Fruit fly (Drosophila melanogaster) whole organism, embryonic: Measurements from ENCODE around the gene cmb.
A peak's percentile ranks its signal among the peaks of the same experiment; 100 is the strongest.

ENCODE experiments used
- Asciz ChIP-seq: fragments of 200-800 bp; sonication (Bioruptor generic); optimal IDR thresholded peaks from 2 replicates; lab custom pipeline; 2017; ENCODE audit warnings: missing biosample characterization, mild to moderate bottlenecking, missing genetic modification characterization, missing genetic modification reagents
- B-H2 ChIP-seq: fragments of 200-800 bp; sonication (Bioruptor generic); optimal IDR thresholded peaks from 2 replicates; lab custom pipeline; 2018; ENCODE audit warnings: missing biosample characterization, mild to moderate bottlenecking, missing genetic modification characterization
- CG1024 ChIP-seq: fragments of 200-800 bp; sonication (Bioruptor generic); IDR thresholded peaks from 2 replicates; pipeline ENCODE4 v1.3.6; 2022; ENCODE audit warnings: missing biosample characterization, missing genetic modification characterization
- CG11247 ChIP-seq: fragments of 200-800 bp; sonication (Bioruptor generic); IDR thresholded peaks from 2 replicates; pipeline ENCODE4 v1.3.6; 2022; ENCODE audit warnings: missing biosample characterization, missing genetic modification characterization
- CG14965 ChIP-seq: fragments of 200-800 bp; sonication (Bioruptor generic); optimal IDR thresholded peaks from 2 replicates; lab custom pipeline; 2016; ENCODE audit warnings: missing biosample characterization, missing genetic modification characterization, borderline replicate concordance
- CG15269 ChIP-seq: fragments of 200-800 bp; sonication (Bioruptor generic); optimal IDR thresholded peaks from 2 replicates; lab custom pipeline; 2018; ENCODE audit warnings: missing biosample characterization, mild to moderate bottlenecking, missing genetic modification characterization, moderate library complexity
- CG17361 ChIP-seq: fragments of 200-800 bp; sonication (Bioruptor generic); IDR thresholded peaks from 3 replicates; pipeline ENCODE4 v1.3.6; 2022; ENCODE audit warnings: missing biosample characterization, missing genetic modification characterization
- CG2120 ChIP-seq: fragments of 200-800 bp; sonication (Bioruptor generic); optimal IDR thresholded peaks from 3 replicates; lab custom pipeline; 2016; ENCODE audit warnings: missing biosample characterization, missing genetic modification characterization
- CG2129 ChIP-seq: fragments of 200-800 bp; sonication (Bioruptor generic); IDR thresholded peaks from 2 replicates; pipeline ENCODE4 v1.3.6; 2022; ENCODE audit warnings: missing biosample characterization, missing genetic modification characterization; ENCODE audit not compliant: partially characterized antibody
- CG2889 ChIP-seq: fragments of 200-800 bp; sonication (Bioruptor generic); IDR thresholded peaks from 3 replicates; pipeline ENCODE4 v1.3.6; 2022; ENCODE audit warnings: missing biosample characterization, missing genetic modification characterization
- CG31441 ChIP-seq: fragments of 200-800 bp; sonication (Bioruptor generic); IDR thresholded peaks from 2 replicates; pipeline ENCODE4 v1.3.6; 2022; ENCODE audit warnings: missing biosample characterization, missing genetic modification characterization
- CG3163 ChIP-seq: fragments of 200-800 bp; sonication (Bioruptor generic); optimal IDR thresholded peaks from 3 replicates; lab custom pipeline; 2016; ENCODE audit warnings: missing biosample characterization, missing genetic modification characterization
- CG34224 ChIP-seq: fragments of 200-800 bp; sonication (Bioruptor generic); IDR thresholded peaks from 3 replicates; pipeline ENCODE4 v1.3.6; 2022; ENCODE audit warnings: missing biosample characterization, missing genetic modification characterization; ENCODE audit not compliant: partially characterized antibody
- CG3995 ChIP-seq: fragments of 200-800 bp; sonication (Bioruptor generic); optimal IDR thresholded peaks from 3 replicates; lab custom pipeline; 2016; ENCODE audit warnings: missing biosample characterization, missing genetic modification characterization
- CG5180 ChIP-seq: fragments of 200-800 bp; sonication (Bioruptor generic); optimal IDR thresholded peaks from 3 replicates; lab custom pipeline; 2017; ENCODE audit warnings: missing biosample characterization, missing genetic modification characterization, mild to moderate bottlenecking, moderate library complexity, missing genetic modification reagents
- CG6654 ChIP-seq: fragments of 200-800 bp; sonication (Bioruptor generic); optimal IDR thresholded peaks from 2 replicates; lab custom pipeline; 2017; ENCODE audit warnings: missing biosample characterization, mild to moderate bottlenecking, missing genetic modification characterization
- CG6791 ChIP-seq: fragments of 200-800 bp; sonication (Bioruptor generic); IDR thresholded peaks from 3 replicates; pipeline ENCODE4 v1.3.6; 2022; ENCODE audit warnings: missing biosample characterization, missing genetic modification characterization; ENCODE audit not compliant: partially characterized antibody
- CG6813 ChIP-seq: fragments of 200-800 bp; sonication (Bioruptor generic); optimal IDR thresholded peaks from 2 replicates; lab custom pipeline; 2017; ENCODE audit warnings: missing biosample characterization, missing genetic modification characterization, mild to moderate bottlenecking, moderate library complexity, missing genetic modification reagents
- CG9727 ChIP-seq: fragments of 200-800 bp; sonication (Bioruptor generic); optimal IDR thresholded peaks from 3 replicates; lab custom pipeline; 2017; ENCODE audit warnings: missing biosample characterization, mild to moderate bottlenecking, missing genetic modification characterization
- CG9876 ChIP-seq: fragments of 200-800 bp; sonication (Bioruptor generic); optimal IDR thresholded peaks from 2 replicates; lab custom pipeline; 2016; ENCODE audit warnings: missing biosample characterization, missing genetic modification characterization
- Dbx ChIP-seq: fragments of 200-800 bp; sonication (Bioruptor generic); IDR thresholded peaks from 3 replicates; pipeline ENCODE4 v1.3.6; 2022; ENCODE audit warnings: missing biosample characterization, missing genetic modification characterization
- Doc2 ChIP-seq: fragments of 200-800 bp; sonication (Bioruptor generic); IDR thresholded peaks from 2 replicates; pipeline ENCODE4 v1.3.6; 2022; ENCODE audit warnings: missing biosample characterization, missing genetic modification characterization
- Jarid2 ChIP-seq: fragments of 200-800 bp; sonication (Bioruptor generic); optimal IDR thresholded peaks from 3 replicates; lab custom pipeline; 2017; ENCODE audit warnings: mild to moderate bottlenecking, missing biosample characterization, missing genetic modification reagents, missing genetic modification characterization
- Vsx1 ChIP-seq: fragments of 200-800 bp; sonication (Bioruptor generic); optimal IDR thresholded peaks from 2 replicates; lab custom pipeline; 2017; ENCODE audit warnings: missing biosample characterization, mild to moderate bottlenecking, missing genetic modification characterization, missing genetic modification reagents
- YL-1 ChIP-seq: fragments of 200-800 bp; sonication (Bioruptor generic); optimal IDR thresholded peaks from 3 replicates; lab custom pipeline; 2017; ENCODE audit warnings: missing biosample characterization, mild to moderate bottlenecking, missing genetic modification characterization
- bab2 ChIP-seq: fragments of 200-800 bp; sonication (Bioruptor generic); optimal IDR thresholded peaks from 2 replicates; lab custom pipeline; 2016; ENCODE audit warnings: missing biosample characterization, missing genetic modification characterization
- chif ChIP-seq, 2 experiments: fragments of 200-800 bp; sonication (Bioruptor generic); optimal IDR thresholded peaks; 3 replicates each; lab custom pipeline; 2016; ENCODE audit warnings: missing biosample characterization in 2 of 2, missing genetic modification characterization in 2 of 2
- crc ChIP-seq: fragments of 200-800 bp; sonication (Bioruptor generic); optimal IDR thresholded peaks from 2 replicates; lab custom pipeline; 2016; ENCODE audit warnings: missing biosample characterization, missing genetic modification characterization
- cwo ChIP-seq: fragments of 200-800 bp; sonication (Bioruptor generic); optimal IDR thresholded peaks from 3 replicates; lab custom pipeline; 2017; ENCODE audit warnings: missing biosample characterization, missing genetic modification characterization, mild to moderate bottlenecking, moderate library complexity, missing genetic modification reagents
- disco-r ChIP-seq: fragments of 200-800 bp; sonication (Bioruptor generic); optimal IDR thresholded peaks from 2 replicates; lab custom pipeline; 2016; ENCODE audit warnings: missing biosample characterization, missing genetic modification characterization
- gce ChIP-seq: fragments of 200-800 bp; sonication (Bioruptor generic); IDR thresholded peaks from 3 replicates; pipeline ENCODE4 v1.3.6; 2022; ENCODE audit warnings: missing biosample characterization, missing genetic modification characterization
- gsb-n ChIP-seq: fragments of 200-800 bp; sonication (Bioruptor generic); optimal IDR thresholded peaks from 3 replicates; lab custom pipeline; 2018; ENCODE audit warnings: missing biosample characterization, mild to moderate bottlenecking, missing genetic modification characterization
- kni ChIP-seq: fragments of 200-800 bp; sonication (Bioruptor generic); optimal IDR thresholded peaks from 3 replicates; lab custom pipeline; 2017; ENCODE audit warnings: mild to moderate bottlenecking, missing biosample characterization, missing genetic modification reagents, missing genetic modification characterization
- lab ChIP-seq: fragments of 200-800 bp; sonication (Bioruptor generic); optimal IDR thresholded peaks from 3 replicates; lab custom pipeline; 2017; ENCODE audit warnings: missing biosample characterization, missing genetic modification characterization, mild to moderate bottlenecking, moderate library complexity, missing genetic modification reagents
- lilli ChIP-seq: fragments of 200-800 bp; sonication (Bioruptor generic); optimal IDR thresholded peaks from 3 replicates; lab custom pipeline; 2016; ENCODE audit warnings: missing biosample characterization, missing genetic modification characterization
- mam ChIP-seq: fragments of 200-800 bp; sonication (Bioruptor generic); optimal IDR thresholded peaks from 3 replicates; lab custom pipeline; 2016; ENCODE audit warnings: missing biosample characterization, missing genetic modification characterization
- rib ChIP-seq: fragments of 200-800 bp; sonication (Bioruptor generic); IDR thresholded peaks from 2 replicates; pipeline ENCODE4 v1.3.6; 2022; ENCODE audit warnings: missing biosample characterization, missing genetic modification characterization
- salm ChIP-seq: fragments of 200-800 bp; sonication (Bioruptor generic); optimal IDR thresholded peaks from 2 replicates; lab custom pipeline; 2018; ENCODE audit warnings: missing biosample characterization, mild to moderate bottlenecking, missing genetic modification characterization
- schlank ChIP-seq: fragments of 200-800 bp; sonication (Bioruptor generic); optimal IDR thresholded peaks from 2 replicates; lab custom pipeline; 2018; ENCODE audit warnings: missing biosample characterization, mild to moderate bottlenecking, missing genetic modification characterization
- shn ChIP-seq: fragments of 200-800 bp; sonication (Bioruptor generic); optimal IDR thresholded peaks from 3 replicates; lab custom pipeline; 2016; ENCODE audit warnings: missing biosample characterization, missing genetic modification characterization
- sna ChIP-seq: fragments of 200-800 bp; sonication (Bioruptor generic); IDR thresholded peaks from 2 replicates; pipeline ENCODE4 v1.3.6; 2022; ENCODE audit warnings: missing biosample characterization, missing genetic modification characterization; ENCODE audit not compliant: partially characterized antibody
- stc ChIP-seq: fragments of 200-800 bp; sonication (Bioruptor generic); IDR thresholded peaks from 2 replicates; pipeline ENCODE4 v1.3.6; 2022; ENCODE audit warnings: missing biosample characterization, missing genetic modification characterization
- stwl ChIP-seq: fragments of 200-800 bp; sonication (Bioruptor generic); optimal IDR thresholded peaks from 3 replicates; lab custom pipeline; 2018; ENCODE audit warnings: missing biosample characterization, mild to moderate bottlenecking, missing genetic modification characterization, moderate library complexity
- ttk ChIP-seq: fragments of 200-800 bp; sonication (Bioruptor generic); IDR thresholded peaks from 2 replicates; pipeline ENCODE4 v2.1.2; 2022; ENCODE audit warnings: missing biosample characterization, missing genetic modification characterization
- unc-4 ChIP-seq: fragments of 200-800 bp; sonication (Bioruptor generic); IDR thresholded peaks from 2 replicates; pipeline ENCODE4 v1.3.6; 2022; ENCODE audit warnings: missing biosample characterization, missing genetic modification characterization; ENCODE audit not compliant: partially characterized antibody
- vnd ChIP-seq: fragments of 200-800 bp; sonication (Bioruptor generic); IDR thresholded peaks from 3 replicates; pipeline ENCODE4 v1.3.6; 2022; ENCODE audit warnings: missing biosample characterization, missing genetic modification characterization; ENCODE audit not compliant: partially characterized antibody
- z ChIP-seq: fragments of 200-800 bp; sonication (Bioruptor generic); IDR thresholded peaks from 3 replicates; pipeline ENCODE4 v1.3.6; 2022; ENCODE audit warnings: missing biosample characterization, missing genetic modification characterization
- zen2 ChIP-seq: fragments of 200-800 bp; sonication (Bioruptor generic); IDR thresholded peaks from 3 replicates; pipeline ENCODE4 v1.3.6; 2022; ENCODE audit warnings: missing biosample characterization, missing genetic modification characterization; ENCODE audit not compliant: partially characterized antibody

The cmb gene

DNA sequence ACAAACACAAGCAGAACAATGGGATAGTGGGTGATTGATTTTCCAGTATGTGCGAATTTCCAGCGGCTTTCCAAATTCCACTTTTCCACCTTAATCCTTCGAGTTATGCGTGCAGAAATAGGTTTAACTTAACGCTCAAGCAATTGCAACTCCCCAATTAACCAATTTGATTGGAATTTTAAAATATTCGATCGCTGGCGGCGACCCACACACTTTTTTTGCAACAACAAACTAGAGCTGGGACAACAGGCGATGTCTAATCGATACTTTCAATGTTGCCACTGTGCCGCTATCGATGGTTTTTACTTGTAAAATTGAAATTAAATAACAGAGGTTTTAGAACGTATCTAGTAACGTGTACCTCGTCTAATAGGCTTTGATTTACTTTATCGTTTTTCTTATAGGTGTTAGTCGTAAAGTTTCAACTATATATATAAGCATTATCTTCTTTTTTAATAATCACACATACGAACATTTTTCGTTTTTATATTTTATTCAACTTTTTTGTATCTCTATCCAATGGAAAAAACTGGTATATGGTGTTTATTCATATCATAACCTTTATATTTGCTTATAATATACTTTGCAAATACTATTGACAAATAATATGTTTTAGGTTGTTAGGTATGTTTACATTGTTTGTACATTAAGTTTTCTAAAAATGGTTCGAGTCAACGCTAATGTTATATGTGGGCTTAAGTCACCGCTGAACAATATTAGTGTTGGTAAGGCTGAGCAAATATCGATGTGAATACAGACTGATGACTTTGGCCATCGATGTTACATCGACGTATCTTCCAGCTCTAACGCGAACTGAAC is 43.9 kb downstream of the cmb start, which contains the start of the genes Abp1 and Tgi (continued):
- TF ChIP-seq z (GFP tag; lab: Robert Waterston, UW) = 0 out of 3 replicates have a peak, but pooled peaks have one; percentile 49
- TF ChIP-seq gsb-n (tag; lab: Kevin White, UChicago) = peak; percentile 15
- peak; percentile 10 for TF ChIP-seq CG3163
- no peak for TF ChIP-seq salm (tag; lab: Kevin White, UChicago)
- TF ChIP-seq CG2120 (GFP tag; lab: Kevin White, UChicago) = peak; percentile 71
- TF ChIP-seq kni (GFP tag; lab: Kevin White, UChicago) = no peak
- no peak for TF ChIP-seq Asciz (GFP tag; lab: Kevin White, UChicago)
- TF ChIP-seq CG9876 = peak; percentile 44
- TF ChIP-seq CG2129 (GFP tag; lab: Robert Waterston, UW) = peak; percentile 46
- peak; percentile 45; the same call in 1 of the 2 replicates for TF ChIP-seq sna (GFP tag; lab: Robert Waterston, UW)
- peak; percentile 16 for TF ChIP-seq YL-1
- TF ChIP-seq CG6654 (GFP tag; lab: Kevin White, UChicago) = no peak
- no peak for TF ChIP-seq CG5180 (GFP tag; lab: Kevin White, UChicago)
- peak; percentile 16 for TF ChIP-seq CG3995 (GFP tag; lab: Kevin White, UChicago)
- peak; percentile 73 for TF ChIP-seq zen2
- TF ChIP-seq mam (GFP tag; lab: Kevin White, UChicago) = peak; percentile 72
- TF ChIP-seq stc (GFP tag; lab: Robert Waterston, UW) = no peak
- no peak for TF ChIP-seq CG1024 (GFP tag; lab: Robert Waterston, UW)
- TF ChIP-seq Vsx1 (GFP tag; lab: Kevin White, UChicago) = no peak
- TF ChIP-seq CG6791 (GFP tag; lab: Robert Waterston, UW) = peak; percentile 90
- TF ChIP-seq cwo (GFP tag; lab: Kevin White, UChicago) = no peak
- TF ChIP-seq Dbx (GFP tag; lab: Robert Waterston, UW) = peak; percentile 54; the same call in 2 of the 3 replicates
- TF ChIP-seq CG34224 (GFP tag; lab: Robert Waterston, UW) = peak; percentile 77
- peak; percentile 17; the same call in 1 of the 2 replicates for TF ChIP-seq CG11247 (GFP tag; lab: Robert Waterston, UW)
- TF ChIP-seq CG14965 (GFP tag; lab: Kevin White, UChicago) = no peak
- peak; percentile 21 for TF ChIP-seq CG15269 (tag; lab: Kevin White, UChicago)
- TF ChIP-seq schlank (tag; lab: Kevin White, UChicago) = no peak
- peak; percentile 34; the same call in 2 of the 3 replicates for TF ChIP-seq CG17361 (GFP tag; lab: Robert Waterston, UW)
- no peak for TF ChIP-seq crc (GFP tag; lab: Kevin White, UChicago)
- TF ChIP-seq CG2889 (GFP tag; lab: Robert Waterston, UW) = no peak
- no peak for TF ChIP-seq CG6813
- peak; percentile 14 for TF ChIP-seq bab2
- peak; percentile 16; the same call in 1 of the 2 replicates for TF ChIP-seq CG31441 (GFP tag; lab: Robert Waterston, UW)
- TF ChIP-seq B-H2 = peak; percentile 72
- peak; percentile 20 for TF ChIP-seq shn (GFP tag; lab: Kevin White, UChicago)
- peak; percentile 33 for TF ChIP-seq stwl (tag; lab: Kevin White, UChicago)
- TF ChIP-seq rib (GFP tag; lab: Robert Waterston, UW) = peak; percentile 66; the same call in 1 of the 2 replicates
- no peak for TF ChIP-seq lab (GFP tag; lab: Kevin White, UChicago)
- no peak for TF ChIP-seq chif (GFP tag; optimal IDR thresholded peaks at IDR 0.05; lab: Kevin White, UChicago)
- no peak for TF ChIP-seq gce
- peak; percentile 66 for TF ChIP-seq vnd (GFP tag; lab: Robert Waterston, UW)
- peak; percentile 41 for TF ChIP-seq lilli (GFP tag; lab: Kevin White, UChicago)
- no peak for TF ChIP-seq ttk (GFP tag; lab: Robert Waterston, UW)
- TF ChIP-seq unc-4 (GFP tag; lab: Robert Waterston, UW) = peak; percentile 73
- TF ChIP-seq Doc2 (GFP tag; lab: Robert Waterston, UW) = no peak
- peak; percentile 6 for TF ChIP-seq CG9727 (GFP tag; lab: Kevin White, UChicago)
- TF ChIP-seq Jarid2 (GFP tag; lab: Kevin White, UChicago) = no peak
- no peak for TF ChIP-seq disco-r (GFP tag; lab: Kevin White, UChicago)
